Fruit fly (Drosophila melanogaster) whole organism: Measurements from ENCODE around the gene GlcAT-P.
"Not testable (repeated sequence)": the region's sequence is repeated elsewhere in the genome, so short reads cannot be mapped to it uniquely, and the experiment has no call there.

ENCODE experiments used
- CG8478 ChIP-seq: fragments of >200 bp; optimal IDR thresholded peaks from 2 replicates; lab custom pipeline; 2018; ENCODE audit warnings: inconsistent platforms
- Dll ChIP-seq: fragments of >200 bp; optimal IDR thresholded peaks from 2 replicates; lab custom pipeline; 2017
- EcR ChIP-seq, 2 experiments: fragments of >200 bp; optimal IDR thresholded peaks; 2 replicates each; lab custom pipeline; 2017; ENCODE audit warnings: missing biosample characterization in 2 of 2, missing genetic modification characterization in 2 of 2, missing genetic modification reagents in 2 of 2
- pan ChIP-seq: fragments of >200 bp; optimal IDR thresholded peaks from 2 replicates; lab custom pipeline; 2017
- psq ChIP-seq: fragments of >200 bp; optimal IDR thresholded peaks from 2 replicates; lab custom pipeline; 2017
- usp ChIP-seq: fragments of >200 bp; optimal IDR thresholded peaks from 2 replicates; lab custom pipeline; 2017; ENCODE audit warnings: missing biosample characterization, missing genetic modification characterization, mixed read lengths

The GlcAT-P gene

DNA sequence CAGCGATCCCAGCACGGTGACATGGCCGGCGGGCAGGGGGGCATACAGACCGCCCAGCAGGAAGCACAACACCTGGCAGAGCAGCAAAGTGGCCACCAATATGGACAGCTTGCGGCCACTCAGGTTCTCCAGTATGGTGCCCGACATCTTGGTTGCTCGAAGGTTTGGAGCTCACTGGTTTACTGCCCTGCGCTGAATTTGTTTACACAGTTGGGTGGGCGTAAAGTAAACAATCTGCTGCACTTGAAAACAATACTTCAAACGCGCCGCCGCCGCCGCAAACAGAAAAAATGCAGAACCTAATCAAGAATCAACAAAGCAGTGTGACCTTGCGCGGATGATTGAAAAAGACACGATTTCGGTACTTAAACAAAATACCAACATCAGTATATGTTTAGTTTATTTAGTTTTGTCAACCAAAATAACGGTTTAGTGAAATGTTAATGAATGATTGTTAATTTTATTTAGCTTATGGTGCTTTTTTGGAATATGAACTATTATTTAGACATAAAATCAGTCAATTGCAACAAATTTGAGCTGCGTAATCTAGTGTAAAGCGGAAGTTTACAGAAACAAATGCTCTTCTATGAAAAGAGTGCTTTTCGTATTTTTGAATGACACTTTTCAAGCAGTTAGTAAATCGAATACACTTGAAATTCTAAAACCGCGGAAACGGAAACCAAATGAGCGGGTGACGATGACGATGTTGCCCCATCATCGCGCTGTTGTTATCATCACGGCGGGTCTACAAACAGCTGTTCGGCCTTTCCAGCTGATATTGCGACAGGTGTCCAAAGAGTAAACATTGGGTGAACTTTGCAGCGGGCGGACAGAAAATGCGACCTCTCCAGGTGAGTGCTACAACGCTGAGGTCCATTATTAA, 27.8 kb downstream of the GlcAT-P start, which contains the start of the genes wls and Adck5:
Gene wls, minus strand, starts transcription at position 327 of the 883 bp plus-strand sequence.
Gene Adck5, plus strand, starts transcription at position 519 of the 883 bp plus-strand sequence.
- TF ChIP-seq EcR (GFP tag; optimal IDR thresholded peaks at IDR 0.05; lab: Kevin White, UChicago) (no peak), pan (lab: Kevin White, UChicago) (peak; percentile 52)

DNA sequence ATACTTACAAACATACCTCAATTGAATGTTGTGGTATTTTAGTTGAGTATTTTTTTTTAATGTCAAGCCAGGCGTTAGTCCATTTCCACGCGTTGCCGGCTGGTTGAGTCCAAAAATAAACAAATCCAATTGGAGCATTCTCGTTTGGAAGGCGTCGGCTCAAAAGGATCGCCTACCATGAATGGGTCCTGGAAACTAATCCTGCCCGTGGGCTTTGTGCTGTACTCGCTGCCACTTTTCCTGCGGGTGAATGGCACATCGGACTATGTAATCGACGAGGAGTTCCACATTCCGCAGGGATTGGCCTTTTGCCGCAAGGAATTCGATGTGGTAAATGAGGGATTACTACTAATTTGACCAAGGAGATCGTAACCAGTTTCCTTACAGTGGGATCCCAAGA, 32.4 kb downstream of the GlcAT-P start, which contains the start of gene Alg10:
Gene Alg10, plus strand, starts transcription at position 73 of the 400 bp plus-strand sequence.
- TF ChIP-seq pan (lab: Kevin White, UChicago) (no peak), CG8478 (lab: Kevin White, UChicago) (no peak), usp (no peak), psq (lab: Kevin White, UChicago) (no peak), Dll (lab: Kevin White, UChicago) (no peak), EcR (GFP tag; optimal IDR thresholded peaks at IDR 0.05; lab: Kevin White, UChicago) (no peak)

DNA sequence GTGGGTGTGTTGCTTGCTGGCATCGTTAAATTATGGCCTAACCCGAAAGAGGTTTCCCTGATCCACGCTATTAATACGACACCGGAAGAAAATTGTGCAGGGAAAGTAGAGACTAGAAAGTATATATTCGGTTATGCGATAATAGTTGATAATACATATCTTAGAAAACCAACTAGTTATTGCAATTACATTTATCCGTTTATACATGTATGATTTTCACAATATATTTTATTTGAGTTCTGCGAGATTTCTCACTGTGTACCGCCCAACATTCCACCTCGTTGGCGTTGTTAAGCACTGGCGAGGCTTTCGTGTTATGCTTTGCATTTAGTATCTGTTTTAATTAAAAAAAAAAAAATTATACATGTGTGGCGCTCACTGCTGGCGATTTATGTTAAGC, 42.0 kb downstream of the GlcAT-P start:
- TF ChIP-seq CG8478 (lab: Kevin White, UChicago) (no peak), pan (lab: Kevin White, UChicago) (no peak), usp (no peak), EcR (GFP tag; optimal IDR thresholded peaks at IDR 0.05; lab: Kevin White, UChicago) (no peak), psq (lab: Kevin White, UChicago) (no peak), Dll (lab: Kevin White, UChicago) (no peak)

DNA sequence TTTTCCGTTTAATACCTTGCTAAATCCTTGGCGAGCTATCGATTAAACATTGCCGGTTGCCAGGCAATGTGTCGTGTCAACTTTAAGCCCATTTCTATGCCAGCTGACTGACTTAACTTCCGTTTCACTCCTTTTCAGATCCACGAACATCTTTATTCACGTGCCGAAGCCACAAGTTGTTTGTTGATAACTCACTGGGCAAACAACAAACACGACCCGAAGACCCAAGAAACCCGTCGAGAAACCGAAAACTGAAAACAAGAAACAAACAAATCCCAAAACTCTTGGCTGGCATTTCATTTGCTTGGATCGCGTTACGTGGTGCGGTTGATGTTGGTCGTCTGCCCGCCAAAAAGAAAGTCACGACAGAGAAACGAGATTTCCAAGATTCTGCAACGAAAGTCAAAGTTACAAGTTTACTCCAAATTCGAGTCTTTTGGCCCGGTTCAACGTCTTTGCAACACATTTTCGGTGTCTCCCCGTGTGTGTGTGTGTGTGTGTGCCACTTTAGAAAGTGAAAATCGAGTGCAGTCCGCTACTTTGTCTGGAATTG, 46.5 kb downstream of the GlcAT-P start, which contains the start of gene CG6216:
Gene CG6216, minus strand, starts transcription at position 51 of the 553 bp plus-strand sequence.
- TF ChIP-seq pan (lab: Kevin White, UChicago) (no peak), EcR (GFP tag; optimal IDR thresholded peaks at IDR 0.05; lab: Kevin White, UChicago) (no peak), psq (lab: Kevin White, UChicago) (no peak), Dll (lab: Kevin White, UChicago) (no peak), CG8478 (lab: Kevin White, UChicago) (no peak), usp (no peak)

DNA sequence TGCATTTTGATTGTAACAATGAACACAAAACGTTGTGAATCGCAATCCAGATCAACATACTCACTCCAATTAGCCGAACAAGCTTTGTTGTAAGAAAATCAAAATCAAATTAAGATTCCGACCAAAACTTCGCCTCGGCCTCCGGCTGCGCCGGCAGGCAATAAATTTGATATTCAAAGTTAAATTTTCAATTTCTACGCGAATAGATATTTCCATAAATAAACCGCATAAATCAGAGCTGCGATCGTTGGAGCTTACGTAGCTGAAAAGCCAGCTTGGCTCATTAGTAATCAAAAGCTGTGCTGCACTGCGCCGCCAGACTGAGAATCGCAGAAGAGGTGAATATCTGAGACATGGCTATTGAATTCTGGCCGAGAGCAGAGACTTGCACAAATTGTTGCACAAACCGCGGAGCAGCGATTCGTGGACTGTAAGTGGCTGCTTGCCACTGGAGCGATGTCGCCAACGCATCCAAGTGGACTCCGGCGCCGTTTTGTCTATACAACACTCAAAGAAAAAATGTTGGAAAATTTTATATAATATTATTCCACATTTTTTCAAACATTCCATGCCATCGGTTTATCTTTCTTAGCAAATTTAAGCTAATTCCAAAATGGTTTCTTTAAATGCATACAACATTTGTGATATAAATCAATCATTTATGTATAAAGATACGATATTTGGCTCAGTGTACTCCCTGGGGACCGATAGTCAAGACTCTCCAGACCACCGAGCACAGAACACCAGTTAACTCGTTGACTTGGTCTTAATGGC, 48.7 kb downstream of the GlcAT-P start:
- TF ChIP-seq CG8478 (lab: Kevin White, UChicago) (no peak), EcR (GFP tag; optimal IDR thresholded peaks at IDR 0.05; lab: Kevin White, UChicago) (no peak), Dll (lab: Kevin White, UChicago) (no peak), psq (lab: Kevin White, UChicago) (no peak), usp (no peak), pan (lab: Kevin White, UChicago) (no peak)

DNA sequence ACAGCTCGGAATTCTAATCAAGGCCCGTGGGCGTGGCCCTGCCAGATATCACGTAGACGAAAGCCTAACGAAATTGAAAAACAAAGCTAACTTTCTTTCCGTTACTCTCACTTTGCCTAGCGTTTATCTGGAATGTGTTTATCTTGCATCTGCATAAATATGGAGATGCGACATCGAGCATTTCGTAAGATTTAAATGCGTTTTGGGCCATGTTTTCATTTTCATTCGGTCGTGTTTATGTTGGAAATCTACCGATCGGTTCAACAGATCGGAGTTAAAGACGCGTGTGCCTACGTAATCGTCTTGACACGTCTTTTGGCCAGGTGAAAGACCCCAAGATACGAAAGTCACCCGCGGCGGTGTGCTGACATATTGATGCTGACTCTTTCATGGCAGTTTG, 49.7 kb downstream of the GlcAT-P start:
- TF ChIP-seq usp (no peak), EcR (GFP tag; optimal IDR thresholded peaks at IDR 0.05; lab: Kevin White, UChicago) (no peak), Dll (lab: Kevin White, UChicago) (no peak), CG8478 (lab: Kevin White, UChicago) (no peak), pan (lab: Kevin White, UChicago) (no peak), psq (lab: Kevin White, UChicago) (no peak)

DNA sequence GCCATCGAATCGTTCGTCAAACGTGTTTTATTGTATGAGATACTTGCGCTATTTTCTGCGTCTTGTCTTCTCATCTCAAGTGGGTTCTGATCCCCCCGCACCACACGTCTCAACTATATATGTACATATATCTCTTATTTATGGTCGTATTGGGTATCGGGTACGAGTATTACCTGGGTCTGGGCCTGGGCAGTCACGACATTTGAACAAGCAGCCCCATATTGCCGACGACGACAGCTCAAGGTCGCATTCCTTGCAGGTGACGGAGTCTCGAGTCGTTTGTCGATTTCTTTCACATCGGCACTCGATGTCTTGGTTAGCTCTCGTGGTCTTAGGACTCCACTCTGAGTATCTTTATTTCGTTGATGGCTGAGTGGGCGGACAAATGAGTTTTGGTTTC, 52.3 kb downstream of the GlcAT-P start:
- no peak for TF ChIP-seq CG8478 (lab: Kevin White, UChicago)
- no peak for TF ChIP-seq psq (lab: Kevin White, UChicago)
- no peak for TF ChIP-seq pan (lab: Kevin White, UChicago)
- no peak for TF ChIP-seq usp
- TF ChIP-seq Dll (lab: Kevin White, UChicago): no peak
- no peak for TF ChIP-seq EcR (GFP tag; optimal IDR thresholded peaks at IDR 0.05; lab: Kevin White, UChicago)

DNA sequence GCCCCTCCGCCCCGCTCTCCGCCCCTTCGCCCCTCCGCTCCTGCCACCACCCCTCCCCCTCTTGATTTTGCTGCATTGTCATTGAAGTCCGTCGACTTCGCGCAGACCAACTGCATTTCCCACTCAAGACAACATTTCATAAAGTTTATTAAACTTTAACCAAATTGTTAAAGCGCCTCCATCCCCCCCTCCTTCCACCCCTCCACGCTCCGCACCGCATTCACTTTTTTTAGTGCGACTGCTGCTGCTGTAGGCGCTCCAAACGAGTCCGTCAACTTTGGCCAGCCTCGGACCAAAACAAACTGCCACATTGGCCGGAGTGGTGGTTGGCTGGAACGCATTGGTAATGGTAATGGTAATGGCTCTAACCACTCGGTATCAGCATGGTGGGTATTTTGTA, 58.5 kb downstream of the GlcAT-P start:
- no peak for TF ChIP-seq CG8478 (lab: Kevin White, UChicago)
- no peak for TF ChIP-seq pan (lab: Kevin White, UChicago)
- TF ChIP-seq EcR (GFP tag; optimal IDR thresholded peaks at IDR 0.05; lab: Kevin White, UChicago): no peak

DNA sequence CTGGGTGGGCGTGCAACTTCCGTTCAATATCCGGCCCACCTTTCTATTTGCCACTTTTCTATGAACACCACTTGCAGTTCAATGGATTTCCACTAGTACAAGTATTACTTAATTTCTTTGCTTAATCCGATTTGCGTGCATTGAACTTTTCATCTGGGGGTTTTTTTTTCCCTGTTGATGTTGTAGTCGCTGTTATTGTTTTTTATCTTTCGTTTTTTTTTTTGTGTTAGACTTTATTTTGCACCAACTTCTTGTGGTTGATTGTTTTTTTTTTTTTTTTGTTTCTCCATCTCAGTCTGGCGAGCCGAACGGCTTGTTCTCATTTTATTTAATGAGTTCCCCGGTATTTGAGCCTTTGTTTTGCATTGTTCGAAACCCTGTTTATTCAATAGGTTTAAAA, 61.0 kb downstream of the GlcAT-P start:
- TF ChIP-seq pan (lab: Kevin White, UChicago): no peak
- no peak for TF ChIP-seq psq (lab: Kevin White, UChicago)
- TF ChIP-seq EcR (GFP tag; optimal IDR thresholded peaks at IDR 0.05; lab: Kevin White, UChicago): no peak
- TF ChIP-seq CG8478 (lab: Kevin White, UChicago): no peak
- TF ChIP-seq usp: no peak
- no peak for TF ChIP-seq Dll (lab: Kevin White, UChicago)

DNA sequence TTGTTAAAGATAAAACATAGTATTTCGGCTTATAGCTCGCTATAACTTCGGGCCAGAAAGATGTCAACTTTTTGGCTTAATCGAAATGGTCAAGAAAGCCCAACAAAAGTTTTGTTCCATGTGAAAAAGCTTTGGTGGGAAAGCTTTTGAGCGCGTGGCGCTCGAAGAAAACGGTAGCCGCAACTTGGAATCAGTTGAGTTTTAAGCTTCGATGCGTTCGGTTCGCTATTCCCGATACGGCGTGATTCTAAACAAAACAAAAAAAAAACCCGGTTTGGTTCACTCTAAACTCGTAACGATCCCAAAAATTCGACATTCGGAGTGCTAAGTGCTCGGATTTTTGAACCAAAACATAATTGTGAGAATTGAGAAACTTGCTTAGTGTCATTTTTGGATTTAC, 61.5 kb downstream of the GlcAT-P start, which contains the start of gene IRSp53:
Gene IRSp53, plus strand, starts transcription at position 204 of the 400 bp plus-strand sequence.
- TF ChIP-seq pan (lab: Kevin White, UChicago): no peak
- no peak for TF ChIP-seq CG8478 (lab: Kevin White, UChicago)
- TF ChIP-seq psq (lab: Kevin White, UChicago): no peak
- TF ChIP-seq usp: no peak
- TF ChIP-seq EcR (GFP tag; optimal IDR thresholded peaks at IDR 0.05; lab: Kevin White, UChicago): no peak
- TF ChIP-seq Dll (lab: Kevin White, UChicago): no peak

DNA sequence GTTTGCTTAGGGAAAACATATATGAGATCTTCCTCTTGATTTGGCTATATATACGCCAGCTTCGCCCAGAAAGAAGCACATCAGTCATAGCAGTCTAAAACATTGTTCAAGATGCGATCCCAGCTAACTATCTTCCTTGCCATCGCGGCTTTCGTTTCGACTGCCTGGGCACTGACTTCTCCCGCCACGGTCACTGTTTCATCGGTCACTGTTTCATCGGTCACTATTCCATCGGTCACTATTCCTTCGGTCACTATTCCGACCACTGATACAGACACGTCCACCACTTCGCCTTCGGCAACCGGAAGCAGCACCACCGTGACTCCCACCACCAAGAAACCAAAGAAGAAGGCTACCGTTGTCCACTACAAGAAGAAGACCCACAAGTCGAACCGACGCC, 62.5 kb downstream of the GlcAT-P start, which contains the start of gene CG14143:
Gene CG14143, plus strand, starts transcription at position 102 of the 400 bp plus-strand sequence.
- TF ChIP-seq CG8478 (lab: Kevin White, UChicago); pan (lab: Kevin White, UChicago); usp: not testable (repeated sequence)
